Worm (Caenorhabditis elegans) whole organism, L4/young adult: ENCODE results near the gene arrd-25.

Experiments used
- W03F9.2 ChIP-seq: fragments of 150-350 bp; optimal IDR thresholded peaks from 2 replicates; lab custom pipeline; 2014; ENCODE audit warnings: missing biosample characterization, missing genetic modification characterization
- dao-5 ChIP-seq: sonication (generic microtip); optimal IDR thresholded peaks from 2 replicates; lab custom pipeline; 2016; ENCODE audit warnings: missing genotype, missing genetic modification characterization, moderate library complexity, missing compliant biosample characterization
- him-1 ChIP-seq: sonication (generic microtip); optimal IDR thresholded peaks from 2 replicates; lab custom pipeline; 2016; ENCODE audit warnings: missing genotype, missing genetic modification reagents, missing genetic modification characterization, missing compliant biosample characterization

- TF ChIP-seq W03F9.2 (no peak), him-1 (tag; lab: Kevin White, UChicago) (no peak), dao-5 (tag; lab: Kevin White, UChicago) (no peak)
Observed at ce11 chrX:14029872-14030271, 3.7 kb upstream of the arrd-25 start.
